Worm (Caenorhabditis elegans): ENCODE data around the gene F49E8.7.

F49E8.7 gene

ce11 chrIV:7575147-7575768 is 19.1 kb upstream of the F49E8.7 start, which contains the start of gene cec-4:
Gene cec-4, plus strand, starts transcription at chrIV:7575718.
- TF ChIP-seq ztf-28 (GFP tag; IDR thresholded peaks at IDR 0.05) (no peak), ztf-22 (GFP tag; optimal IDR thresholded peaks at IDR 0.05) (no peak), attf-6 (GFP tag; IDR thresholded peaks at IDR 0.05) (no peak), lin-26 (GFP tag; IDR thresholded peaks at IDR 0.05) (no peak), K11D2.4 (GFP tag; IDR thresholded peaks at IDR 0.05) (no peak), egl-44 (GFP tag; IDR thresholded peaks at IDR 0.05) (no peak), egl-18 (GFP tag; IDR thresholded peaks at IDR 0.05) (no peak), hmg-20 (GFP tag; IDR thresholded peaks at IDR 0.05) (no peak), rcor-1 (GFP tag; IDR thresholded peaks at IDR 0.05) (no peak), zim-3 (tag; optimal IDR thresholded peaks at IDR 0.05) (no peak), pha-4 (tag; optimal IDR thresholded peaks at IDR 0.05) (no peak), F33H1.4 (GFP tag; IDR thresholded peaks at IDR 0.05) (no peak)

- peak; percentile 97 for TF ChIP-seq ceh-58 (GFP tag; IDR thresholded peaks at IDR 0.05)
- TF ChIP-seq Y56A3A.18 (GFP tag; IDR thresholded peaks at IDR 0.05): peak; percentile 88
- TF ChIP-seq snpc-1.1 (tag; optimal IDR thresholded peaks at IDR 0.05; ENCODE audit: insufficient read depth): peak; percentile 77
- peak; percentile 82; the same call in 1 of the 2 replicates for TF ChIP-seq ztf-6 (GFP tag; IDR thresholded peaks at IDR 0.05)
- TF ChIP-seq bed-2 (GFP tag; IDR thresholded peaks at IDR 0.05): peak; percentile 49; the same call in 1 of the 2 replicates
- TF ChIP-seq rpc-1 (optimal IDR thresholded peaks at IDR 0.05): peak; percentile 99
- peak; percentile 100 for TF ChIP-seq rpc-1 (tag; optimal IDR thresholded peaks at IDR 0.05)
- TF ChIP-seq mel-28 (tag; optimal IDR thresholded peaks at IDR 0.05; ENCODE audit: borderline replicate concordance): peak; percentile 39
- TF ChIP-seq zim-3 (tag; optimal IDR thresholded peaks at IDR 0.05): peak; percentile 97
- peak; percentile 85 for TF ChIP-seq hmg-20 (GFP tag; IDR thresholded peaks at IDR 0.05)
- no peak for TF ChIP-seq F57C9.4 (tag; optimal IDR thresholded peaks at IDR 0.05)
- TF ChIP-seq nhr-179 (tag; optimal IDR thresholded peaks at IDR 0.05): peak; percentile 22
- TF ChIP-seq ceh-27 (GFP tag; optimal IDR thresholded peaks at IDR 0.05): peak; percentile 89
- TF ChIP-seq pha-4 (tag; optimal IDR thresholded peaks at IDR 0.05): no peak
- TF ChIP-seq hlh-12 (tag; optimal IDR thresholded peaks at IDR 0.05): peak; percentile 83
- TF ChIP-seq rec-8 (tag; optimal IDR thresholded peaks at IDR 0.05): peak; percentile 93 to 97
- TF ChIP-seq nhr-90 (tag; optimal IDR thresholded peaks at IDR 0.05): peak; percentile 98
- peak; percentile 96 for TF ChIP-seq F23B12.7 (tag; optimal IDR thresholded peaks at IDR 0.05; ENCODE audit: insufficient read depth)
- TF ChIP-seq Y67H2A.10 (GFP tag; conservative IDR thresholded peaks at IDR 0.05): 0 out of 2 replicates have a peak, but pooled peaks have one; percentile 43
- peak; percentile 95 for TF ChIP-seq ZK185.1 (tag; optimal IDR thresholded peaks at IDR 0.05; ENCODE audit: poor library complexity, severe bottlenecking)
- peak; percentile 40 for TF ChIP-seq ztf-22 (GFP tag; optimal IDR thresholded peaks at IDR 0.05)
- TF ChIP-seq Y79H2A.3 (GFP tag; conservative IDR thresholded peaks at IDR 0.05): peak; percentile 75; the same call in 1 of the 2 replicates
- TF ChIP-seq dpff-1 (tag; optimal IDR thresholded peaks at IDR 0.05): peak; percentile 38
- TF ChIP-seq him-1 (tag; optimal IDR thresholded peaks at IDR 0.05): peak; percentile 96
- 0 out of 2 replicates have a peak, but pooled peaks have one; percentile 12 for TF ChIP-seq lag-1 (GFP tag; IDR thresholded peaks at IDR 0.05)
- peak; percentile 96 for TF ChIP-seq hrde-1 (tag; optimal IDR thresholded peaks at IDR 0.05; ENCODE audit: borderline replicate concordance)
- TF ChIP-seq B0019.2 (GFP tag; conservative IDR thresholded peaks at IDR 0.05): peak; percentile 69
- TF ChIP-seq ztf-18 (tag; optimal IDR thresholded peaks at IDR 0.05): peak; percentile 86
- no peak for TF ChIP-seq nfya-1 (tag; optimal IDR thresholded peaks at IDR 0.05; ENCODE audit: borderline replicate concordance, insufficient read depth)
- TF ChIP-seq dpl-1 (GFP tag; optimal IDR thresholded peaks at IDR 0.05): no peak
- TF ChIP-seq ceh-79 (tag; optimal IDR thresholded peaks at IDR 0.05): peak; percentile 91
- TF ChIP-seq sdz-38 (tag; optimal IDR thresholded peaks at IDR 0.05): no peak
- peak; percentile 79 for TF ChIP-seq hmg-1.2 (GFP tag; IDR thresholded peaks at IDR 0.05)
- peak in 2 of 3 experiments; percentile 59 to 76 for TF ChIP-seq lin-35 (GFP tag; optimal IDR thresholded peaks at IDR 0.05)
- peak; percentile 31 for TF ChIP-seq K12H6.12 (tag; optimal IDR thresholded peaks at IDR 0.05)
- TF ChIP-seq lin-40 (tag; optimal IDR thresholded peaks at IDR 0.05): peak; percentile 84
- TF ChIP-seq gei-17 (GFP tag; optimal IDR thresholded peaks at IDR 0.05): peak; percentile 48
Observed at ce11 chrIV:7573944-7574343, 17.8 kb upstream of the F49E8.7 start.

All from whole organism, young adult.